Fruit fly (Drosophila melanogaster) whole organism: ENCODE measurements around the gene CG43732.
A peak's percentile ranks its signal among the peaks of the same experiment; 100 is the strongest.

ENCODE experiments used
- CG8478 ChIP-seq: fragments of >200 bp; optimal IDR thresholded peaks from 2 replicates; lab custom pipeline; 2018; ENCODE audit warnings: inconsistent platforms
- Dll ChIP-seq: fragments of >200 bp; optimal IDR thresholded peaks from 2 replicates; lab custom pipeline; 2017
- EcR ChIP-seq, 2 experiments: fragments of >200 bp; optimal IDR thresholded peaks; 2 replicates each; lab custom pipeline; 2017; ENCODE audit warnings: missing biosample characterization in 2 of 2, missing genetic modification characterization in 2 of 2, missing genetic modification reagents in 2 of 2
- pan ChIP-seq: fragments of >200 bp; optimal IDR thresholded peaks from 2 replicates; lab custom pipeline; 2017
- psq ChIP-seq: fragments of >200 bp; optimal IDR thresholded peaks from 2 replicates; lab custom pipeline; 2017
- usp ChIP-seq: fragments of >200 bp; optimal IDR thresholded peaks from 2 replicates; lab custom pipeline; 2017; ENCODE audit warnings: missing biosample characterization, missing genetic modification characterization, mixed read lengths

Gene CG43732

dm6 chr3R:18916715-18917253 is 33.2 kb upstream of the CG43732 start:
- TF ChIP-seq CG8478 (lab: Kevin White, UChicago): no peak

dm6 chr3R:18917976-18918871 is 31.8 kb upstream of the CG43732 start:
- TF ChIP-seq Dll (lab: Kevin White, UChicago) (no peak), psq (lab: Kevin White, UChicago) (no peak), usp (no peak), EcR (GFP tag; optimal IDR thresholded peaks at IDR 0.05; lab: Kevin White, UChicago) (peak in 1 of 2 experiments; percentile 13), CG8478 (lab: Kevin White, UChicago) (no peak), pan (lab: Kevin White, UChicago) (no peak)

dm6 chr3R:18918872-18919339 is 31.1 kb upstream of the CG43732 start:
- no peak for TF ChIP-seq pan (lab: Kevin White, UChicago)
- TF ChIP-seq psq (lab: Kevin White, UChicago): no peak
- no peak for TF ChIP-seq CG8478 (lab: Kevin White, UChicago)
- no peak for TF ChIP-seq usp
- TF ChIP-seq Dll (lab: Kevin White, UChicago): no peak
- TF ChIP-seq EcR (GFP tag; optimal IDR thresholded peaks at IDR 0.05; lab: Kevin White, UChicago): no peak

dm6 chr3R:18923208-18923761 is 26.7 kb upstream of the CG43732 start:
- TF ChIP-seq pan (lab: Kevin White, UChicago) (no peak), Dll (lab: Kevin White, UChicago) (no peak), psq (lab: Kevin White, UChicago) (no peak), CG8478 (lab: Kevin White, UChicago) (peak; percentile 62), EcR (GFP tag; optimal IDR thresholded peaks at IDR 0.05; lab: Kevin White, UChicago) (no peak), usp (no peak)

- peak; percentile 70 for TF ChIP-seq CG8478 (lab: Kevin White, UChicago)
- TF ChIP-seq psq (lab: Kevin White, UChicago): no peak
Observed at dm6 chr3R:18923802-18924635, 26.0 kb upstream of the CG43732 start.

dm6 chr3R:18924636-18924977 is 25.4 kb upstream of the CG43732 start:
- no peak for TF ChIP-seq psq (lab: Kevin White, UChicago)
- no peak for TF ChIP-seq CG8478 (lab: Kevin White, UChicago)
- TF ChIP-seq Dll (lab: Kevin White, UChicago): no peak
- no peak for TF ChIP-seq usp
- TF ChIP-seq EcR (GFP tag; optimal IDR thresholded peaks at IDR 0.05; lab: Kevin White, UChicago): no peak
- TF ChIP-seq pan (lab: Kevin White, UChicago): no peak

dm6 chr3R:18928346-18928917 is 21.6 kb upstream of the CG43732 start, which contains the start of gene Mpc1:
Gene Mpc1 (minus strand): TSS chr3R:18928659.
- TF ChIP-seq EcR (GFP tag; optimal IDR thresholded peaks at IDR 0.05; lab: Kevin White, UChicago) (no peak), pan (lab: Kevin White, UChicago) (no peak), CG8478 (lab: Kevin White, UChicago) (no peak), Dll (lab: Kevin White, UChicago) (no peak)

- TF ChIP-seq CG8478 (lab: Kevin White, UChicago): no peak
- no peak for TF ChIP-seq psq (lab: Kevin White, UChicago)
- no peak for TF ChIP-seq pan (lab: Kevin White, UChicago)
- TF ChIP-seq EcR (GFP tag; optimal IDR thresholded peaks at IDR 0.05; lab: Kevin White, UChicago): no peak
- peak; percentile 6 for TF ChIP-seq Dll (lab: Kevin White, UChicago)
Observed at dm6 chr3R:18928918-18929705, 20.9 kb upstream of the CG43732 start, which contains the start of gene CG42613. Gene CG42613 (plus strand): TSS chr3R:18929196.

dm6 chr3R:18931725-18932124 is 18.3 kb upstream of the CG43732 start:
- TF ChIP-seq psq (lab: Kevin White, UChicago): no peak
- TF ChIP-seq usp: no peak
- TF ChIP-seq EcR (GFP tag; optimal IDR thresholded peaks at IDR 0.05; lab: Kevin White, UChicago): no peak
- TF ChIP-seq Dll (lab: Kevin White, UChicago): no peak
- no peak for TF ChIP-seq pan (lab: Kevin White, UChicago)
- no peak for TF ChIP-seq CG8478 (lab: Kevin White, UChicago)

dm6 chr3R:18947307-18947706 is 2.7 kb upstream of the CG43732 start:
- no peak for TF ChIP-seq EcR (GFP tag; optimal IDR thresholded peaks at IDR 0.05; lab: Kevin White, UChicago)
- no peak for TF ChIP-seq CG8478 (lab: Kevin White, UChicago)
- TF ChIP-seq psq (lab: Kevin White, UChicago): no peak
- TF ChIP-seq Dll (lab: Kevin White, UChicago): no peak
- no peak for TF ChIP-seq pan (lab: Kevin White, UChicago)
- no peak for TF ChIP-seq usp
